Worm (Caenorhabditis elegans) whole organism, mixed stage, embryonic: ENCODE data around the gene rab-30.

ENCODE experiments used
- ces-1 ChIP-seq: fragments of 150-350 bp; optimal IDR thresholded peaks from 2 replicates; lab custom pipeline; 2014; ENCODE audit warnings: missing biosample characterization, missing genetic modification reagents, missing genetic modification characterization
- elt-3 ChIP-seq: fragments of 150-350 bp; optimal IDR thresholded peaks from 2 replicates; lab custom pipeline; 2014; ENCODE audit warnings: missing biosample characterization, missing genetic modification characterization
- mab-5 ChIP-seq: fragments of 150-350 bp; optimal IDR thresholded peaks from 2 replicates; lab custom pipeline; 2014; ENCODE audit warnings: missing biosample characterization, missing genetic modification characterization
- nhr-12 ChIP-seq: fragments of 150-350 bp; optimal IDR thresholded peaks from 2 replicates; lab custom pipeline; 2014; ENCODE audit warnings: missing biosample characterization, missing genetic modification characterization
- nhr-2 ChIP-seq: fragments of 150-350 bp; optimal IDR thresholded peaks from 2 replicates; lab custom pipeline; 2014; ENCODE audit warnings: missing biosample characterization, missing genetic modification characterization
- nhr-28 ChIP-seq: fragments of 150-350 bp; optimal IDR thresholded peaks from 2 replicates; lab custom pipeline; 2014; ENCODE audit warnings: missing biosample characterization, missing genetic modification characterization
- nhr-76 ChIP-seq: sonication (generic microtip); optimal IDR thresholded peaks from 2 replicates; lab custom pipeline; 2017; ENCODE audit warnings: missing biosample characterization, missing genetic modification characterization
- snpc-4 ChIP-seq: fragments of 150-350 bp; optimal IDR thresholded peaks from 2 replicates; lab custom pipeline; 2014; ENCODE audit warnings: missing biosample characterization, missing genetic modification characterization
- unc-62 ChIP-seq: fragments of 150-350 bp; optimal IDR thresholded peaks from 2 replicates; lab custom pipeline; 2014; ENCODE audit warnings: missing biosample characterization, missing genetic modification reagents, missing genetic modification characterization

DNA sequence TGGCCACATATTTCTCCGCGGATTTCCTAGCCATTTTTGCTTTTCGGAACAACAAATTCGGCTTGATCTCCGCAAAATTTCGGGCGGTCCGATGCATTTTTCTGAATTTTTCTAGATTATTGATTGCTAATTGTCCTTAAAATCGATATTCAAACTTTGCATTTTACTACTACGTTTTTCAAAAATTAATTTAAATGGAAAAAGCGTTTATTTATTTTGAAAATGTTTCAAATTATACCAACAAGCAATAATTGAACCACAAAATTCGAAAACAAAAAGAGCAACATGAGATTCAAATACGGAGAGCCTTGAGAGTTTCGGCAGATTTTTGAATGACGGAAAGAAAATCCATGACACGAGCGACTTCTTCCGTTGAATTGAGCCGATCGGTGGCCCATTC, 34.7 kb downstream of the rab-30 start, which contains the start of gene Y45F3A.9:
- TF ChIP-seq mab-5 (tag; lab: Kevin White, UChicago) (no peak), nhr-76 (tag; lab: Kevin White, UChicago) (no peak), ces-1 (GFP tag; lab: Kevin White, UChicago) (no peak), nhr-2 (no peak), unc-62 (GFP tag; lab: Kevin White, UChicago) (no peak), elt-3 (tag; lab: Kevin White, UChicago) (no peak), snpc-4 (no peak), nhr-12 (no peak), nhr-28 (no peak)
